Fruit fly (Drosophila melanogaster) whole organism, wandering third instar larva: ENCODE results near the gene CG15034.

Source experiments
- Dif ChIP-seq: fragments of 200-275, 200-300 bp; sonication (Bioruptor generic); optimal IDR thresholded peaks from 2 replicates; lab custom pipeline; 2018; ENCODE audit warnings: missing biosample characterization, missing genetic modification characterization; ENCODE audit not compliant: partially characterized antibody
- N ChIP-seq: fragments of >200 bp; optimal IDR thresholded peaks from 2 replicates; lab custom pipeline; 2018; ENCODE audit warnings: missing biosample characterization, missing external identifiers, missing genetic modification characterization
- h ChIP-seq: fragments of 200-800 bp; sonication (Bioruptor generic); optimal IDR thresholded peaks from 3 replicates; lab custom pipeline; 2016; ENCODE audit warnings: missing biosample characterization, mild to moderate bottlenecking, missing genetic modification characterization
- pan ChIP-seq: fragments of >200 bp; optimal IDR thresholded peaks from 2 replicates; lab custom pipeline; 2017
- psq ChIP-seq: fragments of 200-800 bp; sonication (Bioruptor generic); optimal IDR thresholded peaks from 3 replicates; lab custom pipeline; 2017; ENCODE audit warnings: missing biosample characterization, mild to moderate bottlenecking, missing genetic modification characterization, moderate library complexity

dm6 chrX:7300356-7300721, 47.0 kb downstream of the CG15034 start:
- TF ChIP-seq psq (GFP tag; lab: Kevin White, UChicago) (no peak), Dif (no peak), N (no peak), h (GFP tag; lab: Kevin White, UChicago) (no peak), pan (no peak)
